Fruit fly (Drosophila melanogaster): ENCODE data around the gene Acer.

Gene Acer

dm6 chr2L:8514748-8515147 is 7.0 kb upstream of the Acer start, which contains the start of the genes CG13097 and PIG-U (continued):
- peak; percentile 1 for TF ChIP-seq ac (GFP tag; optimal IDR thresholded peaks at IDR 0.05)
- TF ChIP-seq CG14014 (GFP tag; IDR thresholded peaks at IDR 0.05) = peak; percentile 73
- TF ChIP-seq knrl (GFP tag; IDR thresholded peaks at IDR 0.05; ENCODE audit: partially characterized antibody) = peak; percentile 95
- peak; percentile 58 for TF ChIP-seq twi (tag; optimal IDR thresholded peaks at IDR 0.05)
- peak; percentile 71 for TF ChIP-seq Meics (GFP tag; optimal IDR thresholded peaks at IDR 0.05)
- TF ChIP-seq HmgD (GFP tag; optimal IDR thresholded peaks at IDR 0.05) = no peak
- TF ChIP-seq CG10462 (GFP tag; optimal IDR thresholded peaks at IDR 0.05) = peak; percentile 67
- TF ChIP-seq onecut (GFP tag; IDR thresholded peaks at IDR 0.05) = peak; percentile 51
- peak; percentile 50 for TF ChIP-seq BtbVII (GFP tag; optimal IDR thresholded peaks at IDR 0.05)
- TF ChIP-seq Myb (GFP tag; optimal IDR thresholded peaks at IDR 0.05) = peak; percentile 68
- TF ChIP-seq ab (GFP tag; optimal IDR thresholded peaks at IDR 0.05) = no peak
- peak; percentile 88 for TF ChIP-seq sug (tag; optimal IDR thresholded peaks at IDR 0.05)
- TF ChIP-seq Poxn (GFP tag; IDR thresholded peaks at IDR 0.05) = peak; percentile 42; the same call in 1 of the 2 replicates
- peak; percentile 53 for TF ChIP-seq CG3407 (GFP tag; optimal IDR thresholded peaks at IDR 0.05)
- peak; percentile 43 for TF ChIP-seq CG9797 (GFP tag; optimal IDR thresholded peaks at IDR 0.05)
- TF ChIP-seq CG12744 (GFP tag; optimal IDR thresholded peaks at IDR 0.05) = peak; percentile 67
- TF ChIP-seq CG7786 (GFP tag; optimal IDR thresholded peaks at IDR 0.05) = peak; percentile 69
- TF ChIP-seq NC2α (GFP tag; optimal IDR thresholded peaks at IDR 0.05) = no peak
- TF ChIP-seq D19B (GFP tag; optimal IDR thresholded peaks at IDR 0.05) = peak; percentile 46
- peak; percentile 64 for TF ChIP-seq CG8089 (GFP tag; optimal IDR thresholded peaks at IDR 0.05)
- 0 out of 2 replicates have a peak, but pooled peaks have one; percentile 12 for TF ChIP-seq ap (GFP tag; IDR thresholded peaks at IDR 0.05)
- peak; percentile 71 for TF ChIP-seq Sin3A (optimal IDR thresholded peaks at IDR 0.05)
- TF ChIP-seq CG9817 (tag; optimal IDR thresholded peaks at IDR 0.05) = peak; percentile 84
- peak; percentile 80 for TF ChIP-seq CG13296 (GFP tag; optimal IDR thresholded peaks at IDR 0.05)
- peak; percentile 96 for TF ChIP-seq row (GFP tag; IDR thresholded peaks at IDR 0.05)
- TF ChIP-seq CG7963 (GFP tag; IDR thresholded peaks at IDR 0.05; ENCODE audit: partially characterized antibody) = peak; percentile 78; the same call in 2 of the 3 replicates
- TF ChIP-seq CG32772 (GFP tag; IDR thresholded peaks at IDR 0.05) = peak; percentile 78
- no peak for TF ChIP-seq her (GFP tag; optimal IDR thresholded peaks at IDR 0.05)
- no peak for TF ChIP-seq CG12071 (GFP tag; optimal IDR thresholded peaks at IDR 0.05)
- TF ChIP-seq Lim3 (GFP tag; IDR thresholded peaks at IDR 0.05) = no peak

- TF ChIP-seq CG2712 (tag; optimal IDR thresholded peaks at IDR 0.05) = peak; percentile 53
- no peak for TF ChIP-seq CG4404 (GFP tag; IDR thresholded peaks at IDR 0.05)
- no peak for TF ChIP-seq bcd (GFP tag; optimal IDR thresholded peaks at IDR 0.05)
- TF ChIP-seq Dfd (GFP tag; optimal IDR thresholded peaks at IDR 0.05) = no peak
- peak; percentile 48; the same call in 1 of the 3 replicates for TF ChIP-seq vnd (GFP tag; IDR thresholded peaks at IDR 0.05; ENCODE audit: partially characterized antibody)
- no peak for TF ChIP-seq sd (tag; optimal IDR thresholded peaks at IDR 0.05)
- peak; percentile 43 for TF ChIP-seq Deaf1 (tag; optimal IDR thresholded peaks at IDR 0.05)
- no peak for TF ChIP-seq HLHmδ (GFP tag; optimal IDR thresholded peaks at IDR 0.05)
- TF ChIP-seq Pdp1 (GFP tag; optimal IDR thresholded peaks at IDR 0.05) = peak; percentile 37 to 89
- TF ChIP-seq CG43689 (GFP tag; IDR thresholded peaks at IDR 0.05) = no peak
- peak; percentile 35 for TF ChIP-seq CG34376 (GFP tag; optimal IDR thresholded peaks at IDR 0.05)
- TF ChIP-seq dpn (GFP tag; optimal IDR thresholded peaks at IDR 0.05) = peak; percentile 31 to 51
- TF ChIP-seq CG13296 (GFP tag; optimal IDR thresholded peaks at IDR 0.05) = peak; percentile 9
- TF ChIP-seq CG6791 (GFP tag; IDR thresholded peaks at IDR 0.05; ENCODE audit: partially characterized antibody) = peak; percentile 32; the same call in 1 of the 3 replicates
- peak; percentile 41 for TF ChIP-seq ind (GFP tag; optimal IDR thresholded peaks at IDR 0.05)
- peak; percentile 9 for TF ChIP-seq pnt (GFP tag; optimal IDR thresholded peaks at IDR 0.05)
- peak; percentile 16 for TF ChIP-seq CG13624 (GFP tag; optimal IDR thresholded peaks at IDR 0.05)
- TF ChIP-seq CG1792 (GFP tag; optimal IDR thresholded peaks at IDR 0.05) = no peak
- no peak for TF ChIP-seq en (GFP tag; optimal IDR thresholded peaks at IDR 0.05)
- peak; percentile 52 for TF ChIP-seq CG12659 (GFP tag; optimal IDR thresholded peaks at IDR 0.05)
- no peak for TF ChIP-seq scrt (GFP tag; optimal IDR thresholded peaks at IDR 0.05)
- no peak for TF ChIP-seq btn (GFP tag; optimal IDR thresholded peaks at IDR 0.05)
- TF ChIP-seq ERR (GFP tag; optimal IDR thresholded peaks at IDR 0.05) = peak; percentile 23
These were observed 4.5 kb upstream of the Acer start, which contains the start of the genes mRpL51 and Uba4 for dm6 chr2L:8517256-8517694. Gene mRpL51, minus strand, starts transcription at chr2L:8517380. Gene Uba4, plus strand, starts transcription at chr2L:8517411.
